Worm (Caenorhabditis elegans) whole organism, L4 larva: ENCODE data around the gene C55C3.73.

Experiments used
- ama-1 ChIP-seq: fragments of 150-350 bp; optimal IDR thresholded peaks from 2 replicates; lab custom pipeline; 2014; ENCODE audit warnings: inconsistent platforms, mixed read lengths
- ceh-28 ChIP-seq: fragments of 150-350 bp; optimal IDR thresholded peaks from 2 replicates; lab custom pipeline; 2014; ENCODE audit warnings: missing biosample characterization, missing genetic modification reagents, missing genetic modification characterization
- cey-2 ChIP-seq: sonication (generic microtip); optimal IDR thresholded peaks from 3 replicates; lab custom pipeline; 2017; ENCODE audit warnings: missing genetic modification characterization, mild to moderate bottlenecking, missing compliant biosample characterization, antibody characterized with exemption, borderline replicate concordance; ENCODE audit not compliant: insufficient read depth
- fos-1 ChIP-seq: fragments of 150-350 bp; optimal IDR thresholded peaks from 2 replicates; lab custom pipeline; 2014; ENCODE audit warnings: missing biosample characterization, missing genetic modification characterization
- lin-15B ChIP-seq: fragments of 150-350 bp; sonication (generic microtip); optimal IDR thresholded peaks from 3 replicates; lab custom pipeline; 2014; ENCODE audit warnings: missing biosample characterization, missing genetic modification characterization
- lin-39 ChIP-seq: fragments of 150-350 bp; optimal IDR thresholded peaks from 2 replicates; lab custom pipeline; 2014; ENCODE audit warnings: missing biosample characterization, missing genetic modification reagents, missing genetic modification characterization
- lir-3 ChIP-seq: sonication (generic microtip); optimal IDR thresholded peaks from 2 replicates; lab custom pipeline; 2016; ENCODE audit warnings: mild to moderate bottlenecking, missing genetic modification characterization, missing compliant biosample characterization
- lsy-2 ChIP-seq, 2 experiments: fragments of 150-350 bp in 1 of 2; sonication (generic microtip) in 1 of 2; optimal IDR thresholded peaks; 2 replicates each; lab custom pipeline; 2014 to 2017; ENCODE audit warnings: missing biosample characterization in 2 of 2, missing genetic modification characterization in 2 of 2
- mdl-1 ChIP-seq, 2 experiments: fragments of 150-350 bp in 1 of 2; sonication (generic microtip) in 1 of 2; optimal IDR thresholded peaks; 2 replicates each; lab custom pipeline; 2014 to 2017; ENCODE audit warnings: missing biosample characterization in 2 of 2, missing genetic modification characterization in 2 of 2
- skn-1 ChIP-seq: fragments of 150-350 bp; optimal IDR thresholded peaks from 2 replicates; lab custom pipeline; 2014; ENCODE audit warnings: missing biosample characterization, missing genetic modification characterization
- unc-62 ChIP-seq, 3 experiments: fragments of 150-350 bp in 1 of 3; sonication (generic microtip); optimal IDR thresholded peaks in 2 of 3; peaks in 1 of 3; 1 replicate in 1 of 3; 2 replicates in 2 of 3; lab custom pipeline; 2014 to 2017; ENCODE audit warnings: missing biosample characterization in 3 of 3, missing genetic modification characterization in 3 of 3, missing genetic modification reagents in 3 of 3, missing genotype in 1 of 3
- zag-1 ChIP-seq: fragments of 150-350 bp; optimal IDR thresholded peaks from 2 replicates; lab custom pipeline; 2014; ENCODE audit warnings: missing biosample characterization, missing genetic modification characterization

- TF ChIP-seq unc-62 (GFP tag; optimal IDR thresholded peaks at IDR 0.05 in 1 of 2; lab: Kevin White, UChicago) (no peak), unc-62 (tag; optimal IDR thresholded peaks at IDR 0.05; lab: Kevin White, UChicago) (no peak), skn-1 (tag; lab: Kevin White, UChicago) (no peak), lsy-2 (tag; optimal IDR thresholded peaks at IDR 0.05; lab: Kevin White, UChicago) (peak in 1 of 2 experiments; percentile 62), mdl-1 (tag; optimal IDR thresholded peaks at IDR 0.05; lab: Kevin White, UChicago) (peak in 1 of 2 experiments; percentile 57), fos-1 (tag; lab: Kevin White, UChicago) (no peak), lir-3 (tag; lab: Kevin White, UChicago) (no peak), lin-39 (no peak), lin-15B (tag; lab: Kevin White, UChicago) (no peak), cey-2 (no peak), ceh-28 (no peak), zag-1 (tag; lab: Kevin White, UChicago) (no peak), ama-1 (no peak)
Observed at ce11 chrIV:5667191-5667590, 36.1 kb downstream of the C55C3.73 start.
